Fruit fly (Drosophila melanogaster) S2 (cell line): ENCODE data around the gene Dtg.

Experiments used
- CG8478 ChIP-seq: fragments of >200 bp; optimal IDR thresholded peaks from 2 replicates; lab custom pipeline; 2018
- CTCF ChIP-seq, 2 experiments: fragments of >200 bp; optimal IDR thresholded peaks; 2 replicates each; lab custom pipeline; 2018

DNA sequence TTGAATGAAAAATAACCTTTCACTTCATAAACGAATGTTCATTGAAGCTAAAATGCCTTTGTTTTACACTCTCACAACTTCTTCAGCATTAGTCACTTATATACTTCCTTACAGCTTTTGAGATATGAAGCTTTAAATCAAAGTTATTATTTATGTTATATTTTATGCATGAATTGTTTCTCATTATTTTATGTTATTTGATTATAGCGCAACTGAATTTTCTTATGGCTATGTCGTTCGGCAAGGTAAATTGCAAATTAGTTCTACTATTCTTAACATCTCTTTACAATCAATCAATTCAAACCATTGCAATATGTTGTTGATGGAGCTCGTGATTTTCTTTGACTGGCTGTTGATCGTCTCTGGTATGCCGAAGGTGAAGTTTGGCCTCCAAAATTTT lies 11.6 kb upstream of the Dtg start, which contains the start of gene CG11600:
- TF ChIP-seq CTCF (optimal IDR thresholded peaks at IDR 0.05; lab: Kevin White, UChicago): no peak
- no peak for TF ChIP-seq CG8478 (lab: Kevin White, UChicago)
